Fruit fly (Drosophila melanogaster): ENCODE data around the gene ND-B16.6.

ND-B16.6 gene

dm6 chrX:6366357-6366691 is 16.1 kb upstream of the ND-B16.6 start (continued):
- TF ChIP-seq br (GFP tag; optimal IDR thresholded peaks at IDR 0.05) = peak; percentile 93
- peak; percentile 93 for TF ChIP-seq Sp1 (GFP tag; optimal IDR thresholded peaks at IDR 0.05)
- no peak for TF ChIP-seq Dfd (GFP tag; optimal IDR thresholded peaks at IDR 0.05)
- TF ChIP-seq psq (GFP tag; optimal IDR thresholded peaks at IDR 0.05) = peak; percentile 83
- peak; percentile 95 for TF ChIP-seq ey (GFP tag; optimal IDR thresholded peaks at IDR 0.05)
- peak; percentile 94 for TF ChIP-seq Hr83 (GFP tag; optimal IDR thresholded peaks at IDR 0.05; ENCODE audit: poor library complexity, severe bottlenecking)
- no peak for TF ChIP-seq brk (GFP tag; optimal IDR thresholded peaks at IDR 0.05)
- peak; percentile 81 to 97 for TF ChIP-seq foxo (GFP tag; optimal IDR thresholded peaks at IDR 0.05)
- TF ChIP-seq fru (GFP tag; optimal IDR thresholded peaks at IDR 0.05) = peak; percentile 94
- TF ChIP-seq CrebA (GFP tag; optimal IDR thresholded peaks at IDR 0.05; ENCODE audit: borderline replicate concordance) = no peak
- peak; percentile 93 for TF ChIP-seq CG9705 (GFP tag; optimal IDR thresholded peaks at IDR 0.05)
- TF ChIP-seq lola (GFP tag; optimal IDR thresholded peaks at IDR 0.05) = no peak
- no peak for TF ChIP-seq Vsx2 (GFP tag; optimal IDR thresholded peaks at IDR 0.05; ENCODE audit: partially characterized antibody)

- TF ChIP-seq rgr (GFP tag; optimal IDR thresholded peaks at IDR 0.05) = no peak
- no peak for TF ChIP-seq Hr78 (GFP tag; optimal IDR thresholded peaks at IDR 0.05)
- no peak for TF ChIP-seq jim (GFP tag; optimal IDR thresholded peaks at IDR 0.05)
These were observed 15.6 kb upstream of the ND-B16.6 start, which contains the start of the genes swa and Marf for dm6 chrX:6365632-6366356. TSS of gene swa (minus strand) at chrX:6365708. TSS of gene Marf (plus strand) at chrX:6365949.

- TF ChIP-seq lola (GFP tag; optimal IDR thresholded peaks at IDR 0.05) = no peak
- no peak for TF ChIP-seq HLH106 (tag; optimal IDR thresholded peaks at IDR 0.05)
- no peak for TF ChIP-seq rgr (GFP tag; optimal IDR thresholded peaks at IDR 0.05)
- TF ChIP-seq br (GFP tag; optimal IDR thresholded peaks at IDR 0.05) = no peak
- no peak for TF ChIP-seq N (GFP tag; optimal IDR thresholded peaks at IDR 0.05)
- no peak for TF ChIP-seq sv (GFP tag; optimal IDR thresholded peaks at IDR 0.05)
- no peak for TF ChIP-seq jim (GFP tag; optimal IDR thresholded peaks at IDR 0.05)
- TF ChIP-seq ey (GFP tag; optimal IDR thresholded peaks at IDR 0.05) = no peak
These were observed 11.0 kb upstream of the ND-B16.6 start for dm6 chrX:6361215-6361614.

dm6 chrX:6358198-6358597 is 8.0 kb upstream of the ND-B16.6 start:
- TF ChIP-seq Rel (GFP tag; optimal IDR thresholded peaks at IDR 0.05) (no peak), Rel (tag; optimal IDR thresholded peaks at IDR 0.05) (peak; percentile 99), GATAd (GFP tag; optimal IDR thresholded peaks at IDR 0.05) (no peak)

- TF ChIP-seq Jra (GFP tag; optimal IDR thresholded peaks at IDR 0.05) = no peak
- TF ChIP-seq CrebA (GFP tag; optimal IDR thresholded peaks at IDR 0.05; ENCODE audit: borderline replicate concordance) = no peak
- no peak for TF ChIP-seq dmrt93B (GFP tag; optimal IDR thresholded peaks at IDR 0.05)
- no peak for TF ChIP-seq h (GFP tag; optimal IDR thresholded peaks at IDR 0.05)
- no peak for TF ChIP-seq ey (GFP tag; optimal IDR thresholded peaks at IDR 0.05)
- no peak for TF ChIP-seq br (GFP tag; optimal IDR thresholded peaks at IDR 0.05)
- TF ChIP-seq Vsx2 (GFP tag; optimal IDR thresholded peaks at IDR 0.05; ENCODE audit: partially characterized antibody) = no peak
- no peak for TF ChIP-seq Rel (GFP tag; optimal IDR thresholded peaks at IDR 0.05)
- TF ChIP-seq Rel (tag; optimal IDR thresholded peaks at IDR 0.05) = peak; percentile 35
These were observed 7.3 kb upstream of the ND-B16.6 start for dm6 chrX:6357456-6358007.

- TF ChIP-seq Dif (GFP tag; optimal IDR thresholded peaks at IDR 0.05; ENCODE audit: partially characterized antibody) = no peak
- peak; percentile 33 for TF ChIP-seq h (GFP tag; optimal IDR thresholded peaks at IDR 0.05)
- TF ChIP-seq HLH106 (tag; optimal IDR thresholded peaks at IDR 0.05) = peak; percentile 25
- peak; percentile 48 for TF ChIP-seq rgr (GFP tag; optimal IDR thresholded peaks at IDR 0.05)
- no peak for TF ChIP-seq CG32264 (GFP tag; optimal IDR thresholded peaks at IDR 0.05)
- no peak for TF ChIP-seq Mio (GFP tag; optimal IDR thresholded peaks at IDR 0.05)
- TF ChIP-seq psq (GFP tag; optimal IDR thresholded peaks at IDR 0.05) = peak; percentile 17
- TF ChIP-seq foxo (GFP tag; optimal IDR thresholded peaks at IDR 0.05) = peak in 1 of 2 experiments; percentile 29
These were observed 6.7 kb upstream of the ND-B16.6 start for dm6 chrX:6356748-6357397.

Measured in whole organism, wandering third instar larva.